Worm (Caenorhabditis elegans): Measurements from ENCODE around the gene atf-8.

DNA sequence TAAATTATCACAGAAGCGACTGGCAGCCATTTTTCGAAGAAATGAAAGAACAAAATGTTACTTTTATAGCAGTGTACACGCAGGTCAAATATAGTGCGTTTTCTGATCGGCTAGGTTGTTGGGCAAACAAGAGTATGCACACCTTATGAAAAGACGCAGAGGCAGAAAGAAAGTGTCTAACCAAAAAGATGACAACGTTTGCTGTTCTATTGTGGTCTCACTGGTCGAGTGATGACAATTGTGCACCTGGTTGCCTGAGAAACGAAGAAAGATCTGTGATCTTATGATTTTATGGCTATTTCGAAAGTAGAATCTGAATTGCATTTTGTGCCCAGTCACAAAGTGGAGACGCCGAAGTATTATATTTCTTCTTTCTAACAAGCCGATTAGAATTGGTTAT is 5.1 kb downstream of the atf-8 start, which contains the start of gene F17A9.4:
- TF ChIP-seq nhr-11 (tag; optimal IDR thresholded peaks at IDR 0.05), result no peak
- no peak for TF ChIP-seq nhr-28 (tag; optimal IDR thresholded peaks at IDR 0.05)
- peak; percentile 67 for TF ChIP-seq nhr-71 (tag; optimal IDR thresholded peaks at IDR 0.05)
- TF ChIP-seq jun-1 (tag; optimal IDR thresholded peaks at IDR 0.05), result no peak
- TF ChIP-seq hpl-2 (GFP tag; optimal IDR thresholded peaks at IDR 0.05), result no peak
- TF ChIP-seq C04F5.9 (tag; optimal IDR thresholded peaks at IDR 0.05), result no peak
- TF ChIP-seq unc-30 (tag; optimal IDR thresholded peaks at IDR 0.05), result no peak
- TF ChIP-seq grh-1 (GFP tag; IDR thresholded peaks at IDR 0.05), result no peak
- TF ChIP-seq vab-15 (tag; optimal IDR thresholded peaks at IDR 0.05), result no peak
- no peak for TF ChIP-seq pag-3 (tag; optimal IDR thresholded peaks at IDR 0.05; ENCODE audit: borderline replicate concordance, insufficient read depth)
- no peak for TF ChIP-seq lin-15B (tag; optimal IDR thresholded peaks at IDR 0.05)
- TF ChIP-seq nhr-77 (tag; optimal IDR thresholded peaks at IDR 0.05), result peak; percentile 0
- TF ChIP-seq snpc-4 (tag; optimal IDR thresholded peaks at IDR 0.05), result no peak
- TF ChIP-seq alr-1 (tag; optimal IDR thresholded peaks at IDR 0.05; ENCODE audit: borderline replicate concordance), result no peak

Measured in whole organism, L1 larva.